Fruit fly (Drosophila melanogaster) whole organism, embryonic: Measurements from ENCODE around the gene CG42366.

Experiments
- Asciz ChIP-seq: fragments of 200-800 bp; sonication (Bioruptor generic); optimal IDR thresholded peaks from 2 replicates; lab custom pipeline; 2017; ENCODE audit warnings: missing biosample characterization, mild to moderate bottlenecking, missing genetic modification characterization, missing genetic modification reagents
- CG10959 ChIP-seq: fragments of 200-800 bp; sonication (Bioruptor generic); IDR thresholded peaks from 2 replicates; pipeline ENCODE4 v1.3.6; 2022; ENCODE audit warnings: missing biosample characterization, missing genetic modification characterization
- CG12769 ChIP-seq: fragments of 200-800 bp; sonication (Bioruptor generic); optimal IDR thresholded peaks from 2 replicates; lab custom pipeline; 2019; ENCODE audit warnings: missing biosample characterization, mild to moderate bottlenecking, missing genetic modification characterization, moderate library complexity
- CG13775 ChIP-seq: fragments of 200-800 bp; sonication (Bioruptor generic); optimal IDR thresholded peaks from 3 replicates; lab custom pipeline; 2017; ENCODE audit warnings: missing biosample characterization, mild to moderate bottlenecking, missing genetic modification characterization
- CG15269 ChIP-seq: fragments of 200-800 bp; sonication (Bioruptor generic); optimal IDR thresholded peaks from 2 replicates; lab custom pipeline; 2018; ENCODE audit warnings: missing biosample characterization, mild to moderate bottlenecking, missing genetic modification characterization, moderate library complexity
- CG17328 ChIP-seq: fragments of 200-800 bp; sonication (Bioruptor generic); IDR thresholded peaks from 2 replicates; pipeline ENCODE4 v1.3.6; 2022; ENCODE audit warnings: missing biosample characterization, missing genetic modification characterization
- CG1792 ChIP-seq: fragments of 200-800 bp; sonication (Bioruptor generic); optimal IDR thresholded peaks from 2 replicates; lab custom pipeline; 2016; ENCODE audit warnings: missing biosample characterization, missing genetic modification characterization
- CG2120 ChIP-seq: fragments of 200-800 bp; sonication (Bioruptor generic); optimal IDR thresholded peaks from 3 replicates; lab custom pipeline; 2016; ENCODE audit warnings: missing biosample characterization, missing genetic modification characterization
- CG2129 ChIP-seq: fragments of 200-800 bp; sonication (Bioruptor generic); IDR thresholded peaks from 2 replicates; pipeline ENCODE4 v1.3.6; 2022; ENCODE audit warnings: missing biosample characterization, missing genetic modification characterization; ENCODE audit not compliant: partially characterized antibody
- CG34376 ChIP-seq: fragments of 200-800 bp; sonication (Bioruptor generic); optimal IDR thresholded peaks from 2 replicates; lab custom pipeline; 2018; ENCODE audit warnings: missing biosample characterization, mild to moderate bottlenecking, missing genetic modification characterization
- CG42726 ChIP-seq: fragments of 200-800 bp; sonication (Bioruptor generic); IDR thresholded peaks from 2 replicates; pipeline ENCODE4 v1.3.6; 2022; ENCODE audit warnings: missing biosample characterization, missing genetic modification characterization; ENCODE audit not compliant: partially characterized antibody
- CG4328 ChIP-seq: fragments of 200-800 bp; sonication (Bioruptor generic); optimal IDR thresholded peaks from 3 replicates; lab custom pipeline; 2017; ENCODE audit warnings: missing biosample characterization, missing genetic modification reagents, missing genetic modification characterization
- CG43689 ChIP-seq: fragments of 200-800 bp; sonication (Bioruptor generic); IDR thresholded peaks from 2 replicates; pipeline ENCODE4 v1.3.6; 2022; ENCODE audit warnings: missing biosample characterization, missing genetic modification characterization
- CTCF ChIP-seq: fragments of 200-800 bp; sonication (Bioruptor generic); optimal IDR thresholded peaks from 2 replicates; lab custom pipeline; 2017; ENCODE audit warnings: missing biosample characterization, mild to moderate bottlenecking, missing genetic modification characterization, moderate library complexity
- E2f2 ChIP-seq: fragments of 200-800 bp; sonication (Bioruptor generic); IDR thresholded peaks from 2 replicates; pipeline ENCODE4 v1.3.6; 2022; ENCODE audit warnings: missing biosample characterization, missing genetic modification characterization
- Eip74EF ChIP-seq, 2 experiments: fragments of 200-800 bp in 1 of 2; fragments of >200 bp in 1 of 2; sonication (Bioruptor generic) in 1 of 2; optimal IDR thresholded peaks; 2 replicates each; lab custom pipeline; 2017 to 2019; ENCODE audit warnings: missing biosample characterization in 2 of 2, missing genetic modification characterization in 2 of 2, mild to moderate bottlenecking in 1 of 2, moderate library complexity in 1 of 2
- H2.0 ChIP-seq: fragments of 200-800 bp; sonication (Bioruptor generic); IDR thresholded peaks from 2 replicates; pipeline ENCODE4 v1.3.6; 2022; ENCODE audit warnings: missing biosample characterization, missing genetic modification characterization
- Hey ChIP-seq: fragments of 200-800 bp; sonication (Bioruptor generic); optimal IDR thresholded peaks from 3 replicates; lab custom pipeline; 2018; ENCODE audit warnings: missing biosample characterization, mild to moderate bottlenecking, missing genetic modification characterization
- HmgD ChIP-seq: fragments of 200-800 bp; sonication (Bioruptor generic); optimal IDR thresholded peaks from 3 replicates; lab custom pipeline; 2016; ENCODE audit warnings: missing biosample characterization, missing genetic modification characterization
- Jarid2 ChIP-seq: fragments of 200-800 bp; sonication (Bioruptor generic); optimal IDR thresholded peaks from 3 replicates; lab custom pipeline; 2017; ENCODE audit warnings: mild to moderate bottlenecking, missing biosample characterization, missing genetic modification reagents, missing genetic modification characterization
- Opbp ChIP-seq: fragments of 200-800 bp; sonication (Bioruptor generic); IDR thresholded peaks from 3 replicates; pipeline ENCODE4 v1.3.6; 2022; ENCODE audit warnings: missing biosample characterization, missing genetic modification characterization; ENCODE audit not compliant: partially characterized antibody
- Ravus ChIP-seq: fragments of 200-800 bp; sonication (Bioruptor generic); IDR thresholded peaks from 2 replicates; pipeline ENCODE4 v1.3.6; 2022; ENCODE audit warnings: missing biosample characterization, missing genetic modification characterization
- Trl ChIP-seq, 3 experiments: fragments of >200 bp in 2 of 3; fragments of 200-800 bp in 1 of 3; sonication (Bioruptor generic) in 1 of 3; optimal IDR thresholded peaks; 2 replicates in 1 of 3; 3 replicates in 2 of 3; lab custom pipeline; 2016 to 2017; ENCODE audit warnings: missing biosample characterization in 1 of 3, missing genetic modification characterization in 1 of 3
- Usf ChIP-seq: fragments of 200-800 bp; sonication (Bioruptor generic); optimal IDR thresholded peaks from 2 replicates; lab custom pipeline; 2017; ENCODE audit warnings: missing genotype, missing biosample characterization, missing genetic modification characterization
- ab ChIP-seq: fragments of 200-800 bp; sonication (Bioruptor generic); optimal IDR thresholded peaks from 2 replicates; lab custom pipeline; 2016; ENCODE audit warnings: missing biosample characterization, missing genetic modification characterization
- amos ChIP-seq: fragments of 200-800 bp; sonication (Bioruptor generic); IDR thresholded peaks from 2 replicates; pipeline ENCODE4 v1.3.6; 2022; ENCODE audit warnings: missing biosample characterization, missing genetic modification characterization; ENCODE audit not compliant: partially characterized antibody
- aop ChIP-seq: fragments of 200-800 bp; sonication (Bioruptor generic); IDR thresholded peaks from 2 replicates; pipeline ENCODE4 v1.3.6; 2022; ENCODE audit warnings: missing biosample characterization, missing genetic modification characterization
- bab2 ChIP-seq: fragments of 200-800 bp; sonication (Bioruptor generic); optimal IDR thresholded peaks from 2 replicates; lab custom pipeline; 2016; ENCODE audit warnings: missing biosample characterization, missing genetic modification characterization
- bowl ChIP-seq: fragments of 200-800 bp; sonication (Bioruptor generic); IDR thresholded peaks from 2 replicates; pipeline ENCODE4 v1.3.6; 2022; ENCODE audit warnings: missing biosample characterization, missing genetic modification characterization
- cas ChIP-seq: fragments of 200-800 bp; sonication (Bioruptor generic); IDR thresholded peaks from 2 replicates; pipeline ENCODE4 v1.3.6; 2022; ENCODE audit warnings: missing biosample characterization, missing genetic modification characterization
- chinmo ChIP-seq: fragments of 200-800 bp; sonication (Bioruptor generic); IDR thresholded peaks from 4 replicates; pipeline ENCODE4 v1.3.6; 2022; ENCODE audit warnings: missing biosample characterization, missing genetic modification characterization; ENCODE audit not compliant: partially characterized antibody
- esg ChIP-seq: fragments of 200-800 bp; sonication (Bioruptor generic); conservative IDR thresholded peaks from 2 replicates; pipeline ENCODE4 v1.3.6; 2022; ENCODE audit warnings: missing biosample characterization, missing genetic modification characterization
- grn ChIP-seq: fragments of 200-800 bp; sonication (Bioruptor generic); optimal IDR thresholded peaks from 3 replicates; lab custom pipeline; 2017; ENCODE audit warnings: missing biosample characterization, missing genetic modification characterization
- ham ChIP-seq: fragments of 200-800 bp; sonication (Bioruptor generic); IDR thresholded peaks from 2 replicates; pipeline ENCODE4 v1.3.6; 2022; ENCODE audit warnings: missing biosample characterization, missing genetic modification characterization
- kay ChIP-seq: fragments of 200-800 bp; sonication (Bioruptor generic); optimal IDR thresholded peaks from 2 replicates; lab custom pipeline; 2016; ENCODE audit warnings: missing biosample characterization, missing genetic modification characterization
- lilli ChIP-seq: fragments of 200-800 bp; sonication (Bioruptor generic); optimal IDR thresholded peaks from 3 replicates; lab custom pipeline; 2016; ENCODE audit warnings: missing biosample characterization, missing genetic modification characterization
- nerfin-1 ChIP-seq: fragments of 200-800 bp; sonication (Bioruptor generic); optimal IDR thresholded peaks from 3 replicates; lab custom pipeline; 2019; ENCODE audit warnings: missing biosample characterization, mild to moderate bottlenecking, missing genetic modification characterization, moderate library complexity
- nerfin-2 ChIP-seq: fragments of 200-800 bp; sonication (Bioruptor generic); IDR thresholded peaks from 2 replicates; pipeline ENCODE4 v1.3.6; 2022; ENCODE audit warnings: missing biosample characterization, missing genetic modification characterization; ENCODE audit not compliant: partially characterized antibody
- nmo ChIP-seq: fragments of 200-800 bp; sonication (Bioruptor generic); optimal IDR thresholded peaks from 2 replicates; lab custom pipeline; 2018; ENCODE audit warnings: missing biosample characterization, mild to moderate bottlenecking, missing genetic modification characterization, moderate library complexity
- nom ChIP-seq: fragments of 200-800 bp; sonication (Bioruptor generic); optimal IDR thresholded peaks from 2 replicates; lab custom pipeline; 2017; ENCODE audit warnings: missing biosample characterization, missing genetic modification characterization, mild to moderate bottlenecking, moderate library complexity, missing genetic modification reagents
- oc ChIP-seq: fragments of 200-800 bp; sonication (Bioruptor generic); optimal IDR thresholded peaks from 2 replicates; lab custom pipeline; 2018; ENCODE audit warnings: missing biosample characterization, mild to moderate bottlenecking, missing genetic modification characterization, moderate library complexity
- p53 ChIP-seq: fragments of 200-800 bp; sonication (Bioruptor generic); optimal IDR thresholded peaks from 2 replicates; lab custom pipeline; 2016; ENCODE audit warnings: missing biosample characterization, missing genetic modification characterization
- peb ChIP-seq: fragments of 200-800 bp; sonication (Bioruptor generic); IDR thresholded peaks from 2 replicates; pipeline ENCODE4 v1.3.6; 2022; ENCODE audit warnings: missing biosample characterization, missing genetic modification characterization
- pho ChIP-seq: fragments of 200-800 bp; sonication (Bioruptor generic); optimal IDR thresholded peaks from 2 replicates; lab custom pipeline; 2016; ENCODE audit warnings: missing biosample characterization, missing genetic modification characterization
- pnt ChIP-seq: fragments of 200-800 bp; sonication (Bioruptor generic); optimal IDR thresholded peaks from 3 replicates; lab custom pipeline; 2016; ENCODE audit warnings: missing biosample characterization, missing genetic modification characterization
- rib ChIP-seq: fragments of 200-800 bp; sonication (Bioruptor generic); IDR thresholded peaks from 2 replicates; pipeline ENCODE4 v1.3.6; 2022; ENCODE audit warnings: missing biosample characterization, missing genetic modification characterization
- sob ChIP-seq: fragments of 200-800 bp; sonication (Bioruptor generic); IDR thresholded peaks from 2 replicates; pipeline ENCODE4 v1.3.6; 2022; ENCODE audit warnings: missing biosample characterization, missing genetic modification characterization
- trh ChIP-seq: fragments of 200-800 bp; sonication (Bioruptor generic); optimal IDR thresholded peaks from 2 replicates; lab custom pipeline; 2016; ENCODE audit warnings: missing biosample characterization, missing genetic modification characterization
- tx ChIP-seq: fragments of 200-800 bp; sonication (Bioruptor generic); optimal IDR thresholded peaks from 2 replicates; lab custom pipeline; 2016; ENCODE audit warnings: missing biosample characterization, missing genetic modification characterization
- yki ChIP-seq: fragments of >200 bp; optimal IDR thresholded peaks from 3 replicates; lab custom pipeline; 2018

The CG42366 gene

dm6 chr2L:9947738-9948519, 23.0 kb downstream of the CG42366 start (continued):
- TF ChIP-seq oc (no peak), rib (GFP tag; lab: Robert Waterston, UW) (peak; percentile 47; the same call in 1 of the 2 replicates), Asciz (GFP tag; lab: Kevin White, UChicago) (no peak), grn (peak; percentile 66), nom (GFP tag; lab: Kevin White, UChicago) (peak; percentile 4), CG43689 (GFP tag; lab: Robert Waterston, UW) (no peak), E2f2 (GFP tag; lab: Robert Waterston, UW) (no peak), Trl (optimal IDR thresholded peaks at IDR 0.05; lab: Kevin White, UChicago) (no peak), Trl (GFP tag; optimal IDR thresholded peaks at IDR 0.05; lab: Kevin White, UChicago) (no peak), ham (GFP tag; lab: Robert Waterston, UW) (no peak), CG15269 (tag; lab: Kevin White, UChicago) (peak; percentile 18), yki (lab: Kevin White, UChicago) (no peak), pho (GFP tag; lab: Kevin White, UChicago) (no peak), H2.0 (GFP tag; lab: Robert Waterston, UW) (no peak), CG2129 (GFP tag; lab: Robert Waterston, UW) (no peak), pnt (GFP tag; lab: Kevin White, UChicago) (no peak), CG4328 (GFP tag; lab: Kevin White, UChicago) (no peak), bowl (GFP tag; lab: Robert Waterston, UW) (no peak), CG2120 (GFP tag; lab: Kevin White, UChicago) (no peak), lilli (no peak), chinmo (GFP tag; lab: Robert Waterston, UW) (peak; percentile 84; the same call in 3 of the 4 replicates), Ravus (no peak), Eip74EF (GFP tag; optimal IDR thresholded peaks at IDR 0.05; lab: Kevin White, UChicago) (no peak), CG12769 (peak; percentile 75), CTCF (GFP tag; lab: Kevin White, UChicago) (no peak), tx (GFP tag; lab: Kevin White, UChicago) (no peak), ab (GFP tag; lab: Kevin White, UChicago) (no peak), nerfin-1 (no peak), CG1792 (GFP tag; lab: Kevin White, UChicago) (no peak), nmo (GFP tag; lab: Kevin White, UChicago) (peak; percentile 3), esg (GFP tag; lab: Robert Waterston, UW) (no peak), Hey (tag; lab: Kevin White, UChicago) (peak; percentile 53), CG42726 (GFP tag; lab: Robert Waterston, UW) (no peak), kay (GFP tag; lab: Kevin White, UChicago) (no peak), p53 (GFP tag; lab: Kevin White, UChicago) (no peak), CG17328 (no peak), CG13775 (GFP tag; lab: Kevin White, UChicago) (no peak), CG34376 (peak; percentile 69), Usf (GFP tag; lab: Kevin White, UChicago) (no peak), peb (GFP tag; lab: Robert Waterston, UW) (no peak), nerfin-2 (no peak), trh (GFP tag; lab: Kevin White, UChicago) (no peak), Jarid2 (GFP tag; lab: Kevin White, UChicago) (no peak), cas (GFP tag; lab: Robert Waterston, UW) (no peak), CG10959 (no peak), aop (GFP tag; lab: Robert Waterston, UW) (no peak), amos (GFP tag; lab: Robert Waterston, UW) (peak; percentile 19; the same call in 1 of the 2 replicates), Opbp (GFP tag; lab: Robert Waterston, UW) (no peak), bab2 (GFP tag; lab: Kevin White, UChicago) (no peak), sob (GFP tag; lab: Robert Waterston, UW) (peak; percentile 22; the same call in 1 of the 2 replicates), HmgD (no peak)
